Fruit fly (Drosophila melanogaster) S2 (cell line): Measurements from ENCODE around the gene Polr3F.

Source experiments
- CG8478 ChIP-seq: fragments of >200 bp; optimal IDR thresholded peaks from 2 replicates; lab custom pipeline; 2018
- CTCF ChIP-seq, 2 experiments: fragments of >200 bp; optimal IDR thresholded peaks; 2 replicates each; lab custom pipeline; 2018

Polr3F gene

dm6 chr3R:22381735-22382134 is 14.6 kb upstream of the Polr3F start, which contains the start of gene Gpdh3:
Gene Gpdh3 (plus strand): TSS chr3R:22382035.
- TF ChIP-seq CG8478 (no peak), CTCF (optimal IDR thresholded peaks at IDR 0.05; lab: Kevin White, UChicago) (no peak)

dm6 chr3R:22381077-22381476 is 13.9 kb upstream of the Polr3F start, which contains the start of gene CG43342:
Gene CG43342 (plus strand): TSS chr3R:22381340.
- TF ChIP-seq CG8478 (no peak), CTCF (optimal IDR thresholded peaks at IDR 0.05; lab: Kevin White, UChicago) (no peak)

- no peak for TF ChIP-seq CG8478
- TF ChIP-seq CTCF (optimal IDR thresholded peaks at IDR 0.05; lab: Kevin White, UChicago): no peak
Measured at dm6 chr3R:22379942-22380341, 12.8 kb upstream of the Polr3F start, which contains the start of gene CG34149. Gene CG34149 (plus strand): TSS chr3R:22380128.

DNA sequence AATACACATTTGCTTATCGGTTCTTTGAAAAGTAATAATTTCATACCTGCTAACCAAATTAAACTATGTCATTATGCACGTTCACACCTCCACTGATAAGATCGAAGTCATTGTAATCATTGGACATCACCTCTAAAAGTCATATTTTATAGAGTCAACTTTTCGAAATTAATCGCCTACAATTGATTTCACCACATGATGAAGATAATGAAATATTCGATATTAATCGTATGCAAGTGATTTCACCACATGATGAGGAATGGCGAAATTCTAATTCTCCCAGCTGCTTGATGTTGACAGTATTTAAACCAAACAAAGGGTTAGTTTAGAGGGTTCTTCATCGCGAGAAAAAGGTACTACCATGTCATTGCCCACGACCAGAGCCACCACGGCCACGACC is 8.5 kb upstream of the Polr3F start, which contains the start of gene CG18596:
CG18596 (plus strand) TSS at position 250 of the 400 bp plus-strand sequence.
- no peak for TF ChIP-seq CTCF (optimal IDR thresholded peaks at IDR 0.05; lab: Kevin White, UChicago)

DNA sequence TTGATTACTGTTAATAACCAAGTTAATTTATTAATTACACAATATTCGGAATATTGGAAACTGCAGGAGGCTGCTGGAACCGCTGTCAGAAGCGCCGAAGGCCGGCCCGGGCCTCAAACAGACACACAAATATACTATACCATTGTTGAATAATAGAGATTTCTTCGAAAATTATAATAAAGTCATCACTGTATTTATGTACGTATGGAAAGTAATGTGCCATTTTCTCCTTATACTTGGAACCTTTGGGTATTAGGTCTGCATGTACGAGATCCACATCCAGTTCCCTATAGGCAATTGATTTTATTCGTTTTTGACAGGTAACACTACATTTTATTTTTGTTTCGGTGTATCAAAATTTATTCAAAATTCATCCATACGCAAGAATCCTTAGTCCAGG is 5.4 kb upstream of the Polr3F start, which contains the start of gene CG7069:
CG7069 (plus strand) TSS at position 301 of the 400 bp plus-strand sequence.
- TF ChIP-seq CG8478 (no peak), CTCF (optimal IDR thresholded peaks at IDR 0.05; lab: Kevin White, UChicago) (no peak)

DNA sequence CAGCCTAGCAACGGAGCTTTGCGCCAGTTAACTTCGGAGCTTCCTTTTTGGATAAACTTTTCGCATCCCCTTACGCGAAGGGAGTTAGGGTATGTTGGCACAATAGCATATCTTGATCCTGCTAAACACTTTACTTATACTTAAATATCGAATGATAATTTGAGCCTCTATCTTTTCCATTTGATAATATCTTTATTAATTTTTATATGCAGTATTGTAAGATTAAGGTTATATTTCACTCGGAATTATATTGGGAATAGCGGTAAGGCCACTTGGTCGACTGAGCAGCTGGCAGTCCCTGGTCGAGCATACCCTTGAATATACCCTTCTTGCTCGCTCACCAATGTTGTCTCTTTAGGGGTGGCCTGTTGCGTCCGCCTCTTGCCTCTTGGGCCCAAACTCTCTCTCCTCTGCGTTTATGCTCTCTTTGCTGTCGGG is 1.6 kb upstream of the Polr3F start:
- TF ChIP-seq CTCF (optimal IDR thresholded peaks at IDR 0.05; lab: Kevin White, UChicago) (no peak), CG8478 (no peak)

dm6 chr3R:22368077-22368776 is 1.1 kb upstream of the Polr3F start:
- TF ChIP-seq CG8478 (no peak), CTCF (optimal IDR thresholded peaks at IDR 0.05; lab: Kevin White, UChicago) (no peak)

- TF ChIP-seq CTCF (optimal IDR thresholded peaks at IDR 0.05; lab: Kevin White, UChicago): no peak
- TF ChIP-seq CG8478: no peak
Measured at dm6 chr3R:22365660-22366195, 1.4 kb downstream of the Polr3F start, which contains the start of gene CG5382. Gene CG5382 (minus strand): TSS chr3R:22365983.

- TF ChIP-seq CTCF (optimal IDR thresholded peaks at IDR 0.05; lab: Kevin White, UChicago): peak in 1 of 2 experiments; percentile 32
- TF ChIP-seq CG8478: no peak
Measured at dm6 chr3R:22362218-22362907, 4.8 kb downstream of the Polr3F start, which contains the start of the genes JMJD6, CG7071 and Muted. Gene JMJD6 (minus strand): TSS chr3R:22362371. Gene CG7071 (plus strand): TSS chr3R:22362620. Gene Muted (plus strand): TSS chr3R:22362620.

- TF ChIP-seq CG8478: no peak
- no peak for TF ChIP-seq CTCF (optimal IDR thresholded peaks at IDR 0.05; lab: Kevin White, UChicago)
Measured at dm6 chr3R:22358810-22359209, 8.4 kb downstream of the Polr3F start.

DNA sequence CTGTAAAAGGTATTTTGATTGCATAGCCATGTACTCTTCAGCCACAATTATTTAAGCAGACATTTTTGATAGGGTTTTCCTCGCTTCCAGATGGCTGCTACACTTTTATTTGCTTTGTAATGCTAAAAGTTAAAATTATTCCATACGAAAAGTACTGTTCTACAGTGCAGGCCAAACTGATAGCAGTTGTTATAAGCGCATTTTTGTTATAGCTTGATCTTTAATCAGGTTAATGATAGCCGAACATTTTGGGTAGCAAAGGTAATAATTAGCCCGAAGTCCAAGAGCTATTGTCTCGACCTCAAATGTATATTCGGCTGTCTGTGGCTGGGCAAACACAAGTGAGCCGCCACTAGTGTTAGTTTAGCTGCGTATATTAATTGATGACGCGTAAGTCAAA is 9.2 kb downstream of the Polr3F start:
- TF ChIP-seq CG8478: no peak
- TF ChIP-seq CTCF (optimal IDR thresholded peaks at IDR 0.05; lab: Kevin White, UChicago): no peak

dm6 chr3R:22356464-22357410 is 10.4 kb downstream of the Polr3F start, which contains the start of gene Sar1:
Gene Sar1 (plus strand): TSS chr3R:22356685.
- TF ChIP-seq CTCF (optimal IDR thresholded peaks at IDR 0.05; lab: Kevin White, UChicago) (peak; percentile 72 to 77), CG8478 (no peak)

DNA sequence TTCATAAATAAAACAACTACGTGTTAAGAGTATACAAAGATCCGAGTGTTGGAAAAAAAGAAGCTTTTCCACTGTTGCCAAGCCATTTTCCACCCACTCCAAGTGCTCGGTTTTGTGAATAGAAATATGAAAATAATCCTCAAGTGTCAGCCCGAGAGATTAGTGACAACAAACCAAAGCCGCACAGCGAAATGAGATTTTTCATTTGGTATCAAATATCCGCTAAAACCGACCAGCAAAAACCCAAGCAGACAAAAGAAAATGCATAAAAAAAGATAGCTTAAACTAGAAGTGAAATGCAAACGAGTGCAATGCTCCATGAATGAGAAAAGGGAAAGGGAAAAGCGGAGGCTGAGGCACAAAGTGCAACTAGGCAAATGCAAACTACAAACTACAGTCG is 15.8 kb downstream of the Polr3F start, which contains the start of gene rdhB:
rdhB (plus strand) TSS at position 301 of the 400 bp plus-strand sequence.
- TF ChIP-seq CTCF (optimal IDR thresholded peaks at IDR 0.05; lab: Kevin White, UChicago) (no peak), CG8478 (no peak)

DNA sequence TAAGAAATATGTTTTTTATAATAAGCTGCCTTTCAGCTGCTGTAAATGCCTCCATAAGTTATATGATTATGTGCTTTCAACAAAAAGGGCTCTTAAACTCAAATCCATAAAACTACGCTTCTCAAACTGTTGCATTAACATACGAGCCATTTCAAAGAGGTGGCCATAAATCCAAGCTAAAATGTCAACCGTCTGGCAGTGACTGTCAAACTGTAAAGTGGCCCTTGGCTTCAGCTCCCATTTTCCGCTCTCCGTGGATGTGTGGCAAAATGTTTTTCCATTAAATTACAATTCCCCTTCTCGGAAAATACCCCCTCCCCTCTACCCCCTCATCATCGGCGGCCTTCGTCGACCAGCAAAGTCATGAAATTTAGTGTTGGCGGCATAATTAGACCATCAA is 24.5 kb downstream of the Polr3F start:
- no peak for TF ChIP-seq CG8478
- TF ChIP-seq CTCF (optimal IDR thresholded peaks at IDR 0.05; lab: Kevin White, UChicago): no peak
